Worm (Caenorhabditis elegans): Measurements from ENCODE around the gene abhd-12.

Gene abhd-12

ce11 chrV:7994570-7994969 is 10.9 kb downstream of the abhd-12 start, which contains the start of gene ceh-76:
ceh-76 (minus strand) TSS chrV:7994670.
- TF ChIP-seq med-1 (GFP tag; optimal IDR thresholded peaks at IDR 0.05; ENCODE audit: insufficient read depth) (no peak), klf-2 (GFP tag; conservative IDR thresholded peaks at IDR 0.05) (no peak), ref-1 (GFP tag; conservative IDR thresholded peaks at IDR 0.05) (no peak), T22C8.4 (GFP tag; IDR thresholded peaks at IDR 0.05) (no peak), flt-1 (GFP tag; IDR thresholded peaks at IDR 0.05) (no peak), tab-1 (GFP tag; IDR thresholded peaks at IDR 0.05) (no peak), ztf-23 (GFP tag; IDR thresholded peaks at IDR 0.05) (no peak), cog-1 (tag; optimal IDR thresholded peaks at IDR 0.05) (no peak), ztf-29 (GFP tag; IDR thresholded peaks at IDR 0.05) (no peak)

DNA sequence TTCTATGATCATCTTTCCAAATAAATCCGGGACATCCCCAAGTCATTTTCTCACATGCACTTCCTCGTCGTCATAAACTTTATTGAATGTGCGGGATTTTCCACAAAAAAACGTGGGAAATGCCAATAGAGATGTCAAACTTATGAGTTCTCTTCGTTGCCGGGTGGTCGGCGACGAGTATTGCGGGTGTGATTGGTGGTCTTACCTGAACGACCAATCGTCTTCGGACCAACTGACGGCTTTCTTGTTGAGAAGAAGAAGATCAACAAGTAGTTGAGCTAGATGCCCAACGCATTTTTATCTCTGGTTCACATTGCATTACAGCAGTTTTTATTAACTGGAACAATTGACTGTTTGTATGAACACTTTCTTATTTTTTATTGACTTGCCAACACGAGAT is 11.5 kb downstream of the abhd-12 start:
- TF ChIP-seq ztf-29 (GFP tag; IDR thresholded peaks at IDR 0.05) = no peak

- TF ChIP-seq ztf-29 (GFP tag; IDR thresholded peaks at IDR 0.05) (no peak), flt-1 (GFP tag; IDR thresholded peaks at IDR 0.05) (no peak), klf-2 (GFP tag; conservative IDR thresholded peaks at IDR 0.05) (no peak), T22C8.4 (GFP tag; IDR thresholded peaks at IDR 0.05) (no peak), ref-1 (GFP tag; conservative IDR thresholded peaks at IDR 0.05) (no peak), cog-1 (tag; optimal IDR thresholded peaks at IDR 0.05) (no peak), tab-1 (GFP tag; IDR thresholded peaks at IDR 0.05) (no peak), med-1 (GFP tag; optimal IDR thresholded peaks at IDR 0.05; ENCODE audit: insufficient read depth) (no peak), ztf-23 (GFP tag; IDR thresholded peaks at IDR 0.05) (no peak)
Measured at ce11 chrV:7995878-7996277, 12.2 kb downstream of the abhd-12 start, which contains the start of gene Y97E10AR.2. Y97E10AR.2 (plus strand) TSS chrV:7996178.

ce11 chrV:8000929-8001513 is 17.3 kb downstream of the abhd-12 start, which contains the start of gene Y97E10AR.1:
Y97E10AR.1 (plus strand) TSS chrV:8001463.
- TF ChIP-seq cog-1 (tag; optimal IDR thresholded peaks at IDR 0.05) = peak; percentile 72
- no peak for TF ChIP-seq med-1 (GFP tag; optimal IDR thresholded peaks at IDR 0.05; ENCODE audit: insufficient read depth)
- no peak for TF ChIP-seq ztf-29 (GFP tag; IDR thresholded peaks at IDR 0.05)
- peak; percentile 5; the same call in 1 of the 2 replicates for TF ChIP-seq ztf-23 (GFP tag; IDR thresholded peaks at IDR 0.05)
- no peak for TF ChIP-seq T22C8.4 (GFP tag; IDR thresholded peaks at IDR 0.05)
- TF ChIP-seq tab-1 (GFP tag; IDR thresholded peaks at IDR 0.05) = no peak
- no peak for TF ChIP-seq flt-1 (GFP tag; IDR thresholded peaks at IDR 0.05)
- no peak for TF ChIP-seq ref-1 (GFP tag; conservative IDR thresholded peaks at IDR 0.05)
- no peak for TF ChIP-seq klf-2 (GFP tag; conservative IDR thresholded peaks at IDR 0.05)

DNA sequence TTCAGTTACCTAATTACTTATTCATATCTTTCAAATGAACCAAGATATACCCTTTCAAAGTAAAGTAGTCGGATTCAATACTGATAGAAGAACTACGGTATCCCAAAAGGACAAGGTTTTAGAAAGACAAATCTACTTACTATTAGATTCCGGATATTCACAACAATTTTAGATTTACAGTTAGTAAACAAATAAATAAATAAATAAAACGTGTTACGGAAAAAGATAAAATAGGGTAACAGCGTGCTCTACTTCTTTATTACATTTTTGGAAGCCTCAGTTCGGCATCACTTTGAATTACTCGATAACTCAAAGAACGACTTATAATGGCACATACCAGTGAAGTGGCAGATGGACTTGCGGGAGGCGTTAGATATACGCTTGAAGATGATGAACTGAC is 21.3 kb downstream of the abhd-12 start, which contains the start of gene Y97E10AR.8:
Gene Y97E10AR.8, plus strand, starts transcription at position 301 of the 400 bp plus-strand sequence.
- TF ChIP-seq T22C8.4 (GFP tag; IDR thresholded peaks at IDR 0.05) = no peak
- no peak for TF ChIP-seq tab-1 (GFP tag; IDR thresholded peaks at IDR 0.05)
- TF ChIP-seq klf-2 (GFP tag; conservative IDR thresholded peaks at IDR 0.05) = no peak
- no peak for TF ChIP-seq ref-1 (GFP tag; conservative IDR thresholded peaks at IDR 0.05)
- no peak for TF ChIP-seq ztf-23 (GFP tag; IDR thresholded peaks at IDR 0.05)
- no peak for TF ChIP-seq flt-1 (GFP tag; IDR thresholded peaks at IDR 0.05)
- TF ChIP-seq med-1 (GFP tag; optimal IDR thresholded peaks at IDR 0.05; ENCODE audit: insufficient read depth) = no peak
- TF ChIP-seq ztf-29 (GFP tag; IDR thresholded peaks at IDR 0.05) = no peak
- no peak for TF ChIP-seq cog-1 (tag; optimal IDR thresholded peaks at IDR 0.05)

- no peak for TF ChIP-seq ztf-29 (GFP tag; IDR thresholded peaks at IDR 0.05)
- no peak for TF ChIP-seq T22C8.4 (GFP tag; IDR thresholded peaks at IDR 0.05)
Measured at ce11 chrV:8007460-8008292, 24.0 kb downstream of the abhd-12 start, which contains the start of gene Y97E10AR.3. Y97E10AR.3 (minus strand) TSS chrV:8007510.

DNA sequence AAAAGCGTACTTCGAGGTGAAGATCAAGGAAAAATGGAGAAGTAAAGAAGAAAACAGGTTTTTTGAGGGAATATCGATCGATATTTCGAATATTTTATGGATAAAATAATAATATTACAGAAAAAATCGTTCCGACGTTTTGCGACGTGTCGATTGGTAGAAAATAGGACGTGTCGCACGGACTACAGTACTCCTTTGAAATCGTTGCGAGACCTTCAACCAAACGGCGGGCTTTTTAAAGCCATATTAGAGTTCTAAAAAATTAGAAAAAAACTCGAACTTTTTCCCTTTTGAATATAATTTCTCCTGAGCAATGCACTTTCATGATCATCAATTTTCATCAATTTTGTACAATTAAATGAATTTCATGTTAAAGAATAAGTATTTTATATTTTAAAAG is 26.4 kb downstream of the abhd-12 start, which contains the start of gene Y97E10AR.4:
Gene Y97E10AR.4, minus strand, starts transcription at position 131 of the 400 bp plus-strand sequence.
- TF ChIP-seq ref-1 (GFP tag; conservative IDR thresholded peaks at IDR 0.05) = no peak
- no peak for TF ChIP-seq tab-1 (GFP tag; IDR thresholded peaks at IDR 0.05)
- no peak for TF ChIP-seq med-1 (GFP tag; optimal IDR thresholded peaks at IDR 0.05; ENCODE audit: insufficient read depth)
- no peak for TF ChIP-seq flt-1 (GFP tag; IDR thresholded peaks at IDR 0.05)
- TF ChIP-seq ztf-23 (GFP tag; IDR thresholded peaks at IDR 0.05) = no peak
- no peak for TF ChIP-seq cog-1 (tag; optimal IDR thresholded peaks at IDR 0.05)
- no peak for TF ChIP-seq T22C8.4 (GFP tag; IDR thresholded peaks at IDR 0.05)
- TF ChIP-seq klf-2 (GFP tag; conservative IDR thresholded peaks at IDR 0.05) = no peak
- no peak for TF ChIP-seq ztf-29 (GFP tag; IDR thresholded peaks at IDR 0.05)

DNA sequence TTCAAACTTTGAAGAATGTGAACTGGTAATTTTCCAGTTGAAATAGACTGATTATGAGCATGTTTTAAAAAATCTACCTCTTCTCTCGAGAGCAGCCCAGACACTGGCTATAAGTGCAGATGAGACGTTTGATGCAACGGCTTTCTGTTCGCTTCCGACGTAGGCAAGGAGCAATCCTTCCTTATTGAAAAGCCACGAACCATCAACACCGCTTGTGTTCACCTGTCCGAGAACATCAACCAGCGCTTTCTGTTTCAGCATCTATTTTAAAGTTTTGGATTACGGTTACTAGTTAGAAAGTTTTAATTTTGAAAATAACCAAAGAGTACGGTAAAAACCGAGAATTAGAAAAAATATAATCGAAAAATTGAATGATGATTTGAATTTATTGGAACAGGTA is 27.2 kb downstream of the abhd-12 start, which contains the start of gene lmtr-2:
Gene lmtr-2, minus strand, starts transcription at position 261 of the 400 bp plus-strand sequence.
- TF ChIP-seq flt-1 (GFP tag; IDR thresholded peaks at IDR 0.05) (no peak), ref-1 (GFP tag; conservative IDR thresholded peaks at IDR 0.05) (no peak), cog-1 (tag; optimal IDR thresholded peaks at IDR 0.05) (no peak), T22C8.4 (GFP tag; IDR thresholded peaks at IDR 0.05) (no peak), klf-2 (GFP tag; conservative IDR thresholded peaks at IDR 0.05) (no peak)

- TF ChIP-seq ref-1 (GFP tag; conservative IDR thresholded peaks at IDR 0.05) = no peak
Measured at ce11 chrV:8012032-8012431, 28.4 kb downstream of the abhd-12 start, which contains the start of gene rpb-9. rpb-9 (minus strand) TSS chrV:8012345.

DNA sequence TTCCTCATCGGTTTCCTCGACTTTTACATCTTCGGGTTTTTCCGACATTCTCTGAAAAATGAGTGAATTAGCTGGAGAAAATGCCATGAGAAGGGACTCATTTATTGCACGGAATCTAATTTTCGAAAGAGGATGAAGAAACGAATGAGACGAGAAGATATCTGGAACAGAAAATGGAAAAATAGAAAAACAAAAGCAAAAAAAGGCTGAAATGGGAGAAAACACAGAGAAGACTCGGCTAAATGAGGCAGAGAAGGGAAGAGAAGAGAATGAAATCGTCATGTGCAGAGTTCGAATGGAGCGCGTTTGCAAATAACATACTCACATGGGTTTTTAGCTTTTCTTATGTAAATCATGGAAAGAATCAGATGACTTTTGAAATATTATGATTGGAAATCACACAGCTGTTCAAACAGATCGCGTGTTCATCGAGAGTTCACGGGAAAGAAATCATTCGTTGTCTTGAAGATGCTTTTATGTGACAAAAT is 30.3 kb downstream of the abhd-12 start, which contains the start of gene Y97E10AR.6:
Gene Y97E10AR.6, minus strand, starts transcription at position 51 of the 488 bp plus-strand sequence.
- no peak for TF ChIP-seq klf-2 (GFP tag; conservative IDR thresholded peaks at IDR 0.05)
- TF ChIP-seq ztf-23 (GFP tag; IDR thresholded peaks at IDR 0.05) = no peak
- no peak for TF ChIP-seq flt-1 (GFP tag; IDR thresholded peaks at IDR 0.05)

Measured in whole organism, midembryonic.